Worm (Caenorhabditis elegans): ENCODE data around the gene fbxa-221.

DNA sequence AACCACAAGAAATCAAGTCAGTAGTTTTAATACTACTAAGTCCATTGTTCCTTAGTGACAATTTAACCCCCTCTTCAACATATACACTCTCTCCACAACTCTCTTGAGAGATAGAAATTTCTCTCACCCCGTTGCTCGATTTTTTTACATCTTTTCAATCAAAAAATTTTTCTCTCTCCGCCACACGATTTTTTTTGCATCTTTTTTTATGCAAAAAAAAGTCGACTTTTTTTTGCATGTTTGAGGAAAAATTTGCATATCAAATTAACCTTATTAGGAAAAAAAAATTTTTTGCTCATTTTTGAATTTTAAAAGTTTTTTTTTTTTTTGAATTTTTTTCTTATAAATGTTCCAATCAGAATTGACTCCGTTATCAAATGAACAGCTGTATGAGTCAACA is 32.3 kb downstream of the fbxa-221 start:
- TF ChIP-seq elt-2 (tag; optimal IDR thresholded peaks at IDR 0.05) = no peak
- TF ChIP-seq nhr-11 (tag; optimal IDR thresholded peaks at IDR 0.05) = no peak
- TF ChIP-seq tbx-7 (tag; optimal IDR thresholded peaks at IDR 0.05) = no peak
- TF ChIP-seq K02D7.2 (tag; optimal IDR thresholded peaks at IDR 0.05) = no peak
- no peak for TF ChIP-seq elt-4 (tag; optimal IDR thresholded peaks at IDR 0.05)
- no peak for TF ChIP-seq syd-9 (tag; optimal IDR thresholded peaks at IDR 0.05)
- TF ChIP-seq ama-1 (optimal IDR thresholded peaks at IDR 0.05) = no peak
- no peak for TF ChIP-seq C08G9.2 (tag; optimal IDR thresholded peaks at IDR 0.05)
- no peak for TF ChIP-seq sox-4 (tag; optimal IDR thresholded peaks at IDR 0.05)
- TF ChIP-seq pag-3 (tag; optimal IDR thresholded peaks at IDR 0.05; ENCODE audit: borderline replicate concordance) = no peak
- TF ChIP-seq pqm-1 (tag; optimal IDR thresholded peaks at IDR 0.05) = no peak

Measured in whole organism, late embryonic.